Fruit fly (Drosophila melanogaster) whole organism, wandering third instar larva: ENCODE measurements around the gene CG46244.
A peak's percentile ranks its signal among the peaks of the same experiment; 100 is the strongest.

Source experiments
- Abd-B ChIP-seq: fragments of >200 bp; optimal IDR thresholded peaks from 2 replicates; lab custom pipeline; 2017; ENCODE audit warnings: missing biosample characterization, missing genetic modification characterization
- CG32264 ChIP-seq: fragments of 200-800 bp; sonication (Bioruptor generic); optimal IDR thresholded peaks from 2 replicates; lab custom pipeline; 2016; ENCODE audit warnings: missing biosample characterization, missing genetic modification characterization
- CG9705 ChIP-seq: fragments of 200-800 bp; sonication (Bioruptor generic); optimal IDR thresholded peaks from 2 replicates; lab custom pipeline; 2018; ENCODE audit warnings: missing biosample characterization, mild to moderate bottlenecking, missing genetic modification characterization
- CrebA ChIP-seq: fragments of 200-800 bp; sonication (Bioruptor generic); optimal IDR thresholded peaks from 2 replicates; lab custom pipeline; 2016; ENCODE audit warnings: missing biosample characterization, mild to moderate bottlenecking, missing genetic modification characterization, borderline replicate concordance
- Dfd ChIP-seq: fragments of >200 bp; optimal IDR thresholded peaks from 2 replicates; lab custom pipeline; 2017; ENCODE audit warnings: missing biosample characterization, missing genetic modification characterization
- Dif ChIP-seq: fragments of 200-275, 200-300 bp; sonication (Bioruptor generic); optimal IDR thresholded peaks from 2 replicates; lab custom pipeline; 2018; ENCODE audit warnings: missing biosample characterization, missing genetic modification characterization; ENCODE audit not compliant: partially characterized antibody
- GATAd ChIP-seq: sonication (Bioruptor generic); optimal IDR thresholded peaks from 2 replicates; lab custom pipeline; 2016; ENCODE audit warnings: missing biosample characterization, missing genetic modification characterization
- HLH106 ChIP-seq: fragments of 200-800 bp; optimal IDR thresholded peaks from 3 replicates; lab custom pipeline; 2019; ENCODE audit warnings: missing biosample characterization, mild to moderate bottlenecking, missing genetic modification characterization, moderate library complexity
- Hr78 ChIP-seq: fragments of >200 bp; optimal IDR thresholded peaks from 2 replicates; lab custom pipeline; 2017; ENCODE audit warnings: missing biosample characterization, missing genetic modification characterization
- Hr83 ChIP-seq: fragments of 200-300 bp; sonication (Bioruptor generic); optimal IDR thresholded peaks from 2 replicates; lab custom pipeline; 2016; ENCODE audit warnings: missing biosample characterization, mild to moderate bottlenecking, missing genetic modification characterization, moderate library complexity; ENCODE audit not compliant: poor library complexity, severe bottlenecking
- Jra ChIP-seq: sonication (Bioruptor generic); optimal IDR thresholded peaks from 2 replicates; lab custom pipeline; 2016; ENCODE audit warnings: missing biosample characterization, missing genetic modification characterization
- Mio ChIP-seq: sonication (Bioruptor generic); optimal IDR thresholded peaks from 2 replicates; lab custom pipeline; 2016; ENCODE audit warnings: missing biosample characterization, missing genetic modification characterization
- Myc ChIP-seq: fragments of >200 bp; optimal IDR thresholded peaks from 2 replicates; lab custom pipeline; 2017
- N ChIP-seq: fragments of >200 bp; optimal IDR thresholded peaks from 2 replicates; lab custom pipeline; 2018; ENCODE audit warnings: missing biosample characterization, missing external identifiers, missing genetic modification characterization
- OdsH ChIP-seq: fragments of 200-800 bp; sonication (Bioruptor generic); optimal IDR thresholded peaks from 2 replicates; lab custom pipeline; 2016; ENCODE audit warnings: missing biosample characterization, mild to moderate bottlenecking, missing genetic modification characterization
- Rel ChIP-seq, 2 experiments: fragments of 200-800 bp; sonication (Bioruptor generic) in 1 of 2; optimal IDR thresholded peaks; 2 replicates in 1 of 2; 3 replicates in 1 of 2; lab custom pipeline; 2016 to 2019; ENCODE audit warnings: mild to moderate bottlenecking in 2 of 2, missing biosample characterization in 2 of 2, missing genetic modification characterization in 2 of 2, moderate library complexity in 1 of 2
- Sp1 ChIP-seq: fragments of 200-800 bp; sonication (Bioruptor generic); optimal IDR thresholded peaks from 3 replicates; lab custom pipeline; 2019; ENCODE audit warnings: missing biosample characterization, mild to moderate bottlenecking, missing genetic modification characterization, moderate library complexity
- Vsx2 ChIP-seq: fragments of 200-300, 225-300 bp; sonication (Bioruptor generic); optimal IDR thresholded peaks from 2 replicates; lab custom pipeline; 2018; ENCODE audit warnings: missing biosample characterization, missing genetic modification characterization; ENCODE audit not compliant: partially characterized antibody
- br ChIP-seq: fragments of 200-800 bp; sonication (Bioruptor generic); optimal IDR thresholded peaks from 2 replicates; lab custom pipeline; 2016; ENCODE audit warnings: missing biosample characterization, missing genetic modification characterization
- brk ChIP-seq: fragments of 200-800 bp; sonication (Bioruptor generic); optimal IDR thresholded peaks from 2 replicates; lab custom pipeline; 2016; ENCODE audit warnings: missing biosample characterization, mild to moderate bottlenecking, missing genetic modification characterization
- dl ChIP-seq, 2 experiments: fragments of 175-275, 200-275 bp in 1 of 2; fragments of 200-275 bp in 1 of 2; sonication (Bioruptor generic); optimal IDR thresholded peaks; lab custom pipeline; 2018; ENCODE audit warnings: mild to moderate bottlenecking in 2 of 2, missing biosample characterization in 2 of 2, missing genetic modification characterization in 2 of 2, moderate library complexity in 2 of 2; ENCODE audit not compliant: partially characterized antibody in 2 of 2, insufficient read depth in 1 of 2
- dmrt93B ChIP-seq: fragments of 200-800 bp; sonication (Bioruptor generic); optimal IDR thresholded peaks from 2 replicates; lab custom pipeline; 2018; ENCODE audit warnings: missing biosample characterization, mild to moderate bottlenecking, missing genetic modification characterization
- dsf ChIP-seq: sonication (Bioruptor generic); optimal IDR thresholded peaks from 2 replicates; lab custom pipeline; 2016; ENCODE audit warnings: missing biosample characterization, missing genetic modification characterization, borderline replicate concordance
- ey ChIP-seq: fragments of 200-800 bp; sonication (Bioruptor generic); optimal IDR thresholded peaks from 2 replicates; lab custom pipeline; 2016; ENCODE audit warnings: missing biosample characterization, missing genetic modification characterization
- foxo ChIP-seq, 2 experiments: fragments of 200-800 bp; sonication (Bioruptor generic); optimal IDR thresholded peaks; 2 replicates in 1 of 2; 3 replicates in 1 of 2; lab custom pipeline; 2016 to 2017; ENCODE audit warnings: missing biosample characterization in 2 of 2, missing genetic modification characterization in 2 of 2
- fru ChIP-seq: fragments of 200-800 bp; sonication (Bioruptor generic); optimal IDR thresholded peaks from 3 replicates; lab custom pipeline; 2016; ENCODE audit warnings: missing biosample characterization, mild to moderate bottlenecking, missing genetic modification characterization
- h ChIP-seq: fragments of 200-800 bp; sonication (Bioruptor generic); optimal IDR thresholded peaks from 3 replicates; lab custom pipeline; 2016; ENCODE audit warnings: missing biosample characterization, mild to moderate bottlenecking, missing genetic modification characterization
- jim ChIP-seq: fragments of 175-275, 200-325 bp; sonication (Bioruptor generic); optimal IDR thresholded peaks from 2 replicates; lab custom pipeline; 2016; ENCODE audit warnings: missing biosample characterization, mild to moderate bottlenecking, missing genetic modification characterization
- lola ChIP-seq: fragments of >200 bp; optimal IDR thresholded peaks from 2 replicates; lab custom pipeline; 2017; ENCODE audit warnings: missing biosample characterization, missing genetic modification characterization
- pan ChIP-seq: fragments of >200 bp; optimal IDR thresholded peaks from 2 replicates; lab custom pipeline; 2017
- psq ChIP-seq: fragments of 200-800 bp; sonication (Bioruptor generic); optimal IDR thresholded peaks from 3 replicates; lab custom pipeline; 2017; ENCODE audit warnings: missing biosample characterization, mild to moderate bottlenecking, missing genetic modification characterization, moderate library complexity
- rgr ChIP-seq: fragments of 200-800 bp; sonication (Bioruptor generic); optimal IDR thresholded peaks from 3 replicates; lab custom pipeline; 2016; ENCODE audit warnings: missing biosample characterization, mild to moderate bottlenecking, missing genetic modification characterization
- sage ChIP-seq: fragments of 200-800 bp; sonication (Bioruptor generic); optimal IDR thresholded peaks from 2 replicates; lab custom pipeline; 2016; ENCODE audit warnings: missing biosample characterization, mild to moderate bottlenecking, missing genetic modification characterization
- sv ChIP-seq: fragments of 200-800 bp; sonication (Bioruptor generic); optimal IDR thresholded peaks from 3 replicates; lab custom pipeline; 2016; ENCODE audit warnings: missing biosample characterization, missing genetic modification characterization
- tai ChIP-seq: sonication (Bioruptor generic); optimal IDR thresholded peaks from 2 replicates; lab custom pipeline; 2016; ENCODE audit warnings: missing biosample characterization, missing genetic modification characterization
- usp ChIP-seq: fragments of >200 bp; optimal IDR thresholded peaks from 2 replicates; lab custom pipeline; 2017; ENCODE audit warnings: missing biosample characterization, missing genetic modification characterization
- woc ChIP-seq: sonication (Bioruptor generic); optimal IDR thresholded peaks from 2 replicates; lab custom pipeline; 2016; ENCODE audit warnings: missing biosample characterization, mild to moderate bottlenecking, missing genetic modification characterization

The CG46244 gene

dm6 chr2L:19586436-19587333 lies 19.7 kb upstream of the CG46244 start, which contains the start of gene Lar:
TSS of gene Lar (plus strand) at chr2L:19586623.
- TF ChIP-seq CG9705 (GFP tag; lab: Kevin White, UChicago) (no peak), Vsx2 (no peak), sage (GFP tag; lab: Kevin White, UChicago) (no peak), Myc (lab: Kevin White, UChicago) (no peak), brk (GFP tag; lab: Kevin White, UChicago) (no peak), dl (GFP tag; optimal IDR thresholded peaks at IDR 0.05; lab: Kevin White, UChicago; ENCODE audit: insufficient read depth in 1 of 2, partially characterized antibody in 2 of 2) (no peak), h (GFP tag; lab: Kevin White, UChicago) (peak; percentile 61), Hr78 (GFP tag; lab: Kevin White, UChicago) (no peak), ey (GFP tag; lab: Kevin White, UChicago) (peak; percentile 55), br (GFP tag; lab: Kevin White, UChicago) (peak; percentile 65), HLH106 (tag; lab: Kevin White, UChicago) (peak; percentile 59), Hr83 (GFP tag; lab: Kevin White, UChicago) (peak; percentile 72), usp (GFP tag; lab: Kevin White, UChicago) (no peak), GATAd (no peak), OdsH (GFP tag; lab: Kevin White, UChicago) (peak; percentile 41), Dfd (no peak), dmrt93B (GFP tag; lab: Kevin White, UChicago) (no peak), tai (GFP tag; lab: Kevin White, UChicago) (no peak), rgr (GFP tag; lab: Kevin White, UChicago) (peak; percentile 70), Jra (GFP tag; lab: Kevin White, UChicago) (no peak), Dif (no peak), CrebA (GFP tag; lab: Kevin White, UChicago) (no peak), jim (GFP tag; lab: Kevin White, UChicago) (no peak), CG32264 (no peak), sv (peak; percentile 72), woc (peak; percentile 63), N (GFP tag; lab: Kevin White, UChicago) (no peak), foxo (GFP tag; optimal IDR thresholded peaks at IDR 0.05; lab: Kevin White, UChicago) (peak in 1 of 2 experiments; percentile 70), dsf (no peak), lola (GFP tag; lab: Kevin White, UChicago) (no peak), Mio (GFP tag; lab: Kevin White, UChicago) (no peak), pan (lab: Kevin White, UChicago) (no peak), Sp1 (GFP tag; lab: Kevin White, UChicago) (peak; percentile 55), psq (GFP tag; lab: Kevin White, UChicago) (peak; percentile 43), fru (GFP tag; lab: Kevin White, UChicago) (peak; percentile 61), Rel (GFP tag; optimal IDR thresholded peaks at IDR 0.05; lab: Kevin White, UChicago) (no peak), Rel (tag; optimal IDR thresholded peaks at IDR 0.05; lab: Kevin White, UChicago) (peak; percentile 47), Abd-B (GFP tag; lab: Kevin White, UChicago) (no peak)

dm6 chr2L:19587334-19587659 lies 19.1 kb upstream of the CG46244 start:
- TF ChIP-seq N (GFP tag; lab: Kevin White, UChicago) (peak; percentile 66), HLH106 (tag; lab: Kevin White, UChicago) (no peak)

dm6 chr2L:19588924-19589323 lies 17.4 kb upstream of the CG46244 start:
- TF ChIP-seq sv: no peak
- TF ChIP-seq, all 38 proteins: peak for 0
